Fruit fly (Drosophila melanogaster) whole organism, embryonic: ENCODE data around the gene CG3301.
A peak's percentile ranks its signal among the peaks of the same experiment; 100 is the strongest.

ENCODE experiments used
- Antp ChIP-seq: fragments of 200-800 bp; sonication (Bioruptor generic); optimal IDR thresholded peaks from 3 replicates; lab custom pipeline; 2016; ENCODE audit warnings: missing biosample characterization, missing genetic modification characterization
- B-H1 ChIP-seq: fragments of 200-800 bp; sonication (Bioruptor generic); IDR thresholded peaks from 3 replicates; pipeline ENCODE4 v1.3.6; 2022; ENCODE audit warnings: missing biosample characterization, missing genetic modification characterization
- BEAF-32 ChIP-seq: fragments of 200-800 bp; sonication (Bioruptor generic); optimal IDR thresholded peaks from 3 replicates; lab custom pipeline; 2017; ENCODE audit warnings: missing biosample characterization, missing genetic modification characterization, mild to moderate bottlenecking, moderate library complexity, missing genetic modification reagents
- CG10147 ChIP-seq: fragments of 200-800 bp; sonication (Bioruptor generic); optimal IDR thresholded peaks from 2 replicates; lab custom pipeline; 2019; ENCODE audit warnings: missing biosample characterization, mild to moderate bottlenecking, missing genetic modification characterization, moderate library complexity
- CG10431 ChIP-seq: fragments of 200-800 bp; sonication (Bioruptor generic); optimal IDR thresholded peaks from 3 replicates; lab custom pipeline; 2018; ENCODE audit warnings: missing biosample characterization, mild to moderate bottlenecking, missing genetic modification characterization
- CG11504 ChIP-seq: fragments of 200-800 bp; sonication (Bioruptor generic); optimal IDR thresholded peaks from 3 replicates; lab custom pipeline; 2019; ENCODE audit warnings: missing biosample characterization, mild to moderate bottlenecking, missing genetic modification characterization, moderate library complexity
- CG11695 ChIP-seq: fragments of 200-800 bp; sonication (Bioruptor generic); IDR thresholded peaks from 3 replicates; pipeline ENCODE4 v1.3.6; 2022; ENCODE audit warnings: missing biosample characterization, missing genetic modification characterization
- CG14014 ChIP-seq: fragments of 200-800 bp; sonication (Bioruptor generic); IDR thresholded peaks from 2 replicates; pipeline ENCODE4 v1.3.6; 2022; ENCODE audit warnings: missing biosample characterization, missing genetic modification characterization
- CG16813 ChIP-seq: fragments of 200-800 bp; sonication (Bioruptor generic); IDR thresholded peaks from 3 replicates; pipeline ENCODE4 v1.3.6; 2022; ENCODE audit warnings: missing biosample characterization, missing genetic modification characterization; ENCODE audit not compliant: partially characterized antibody
- CG16815 ChIP-seq: fragments of 200-800 bp; sonication (Bioruptor generic); optimal IDR thresholded peaks from 3 replicates; lab custom pipeline; 2017; ENCODE audit warnings: missing biosample characterization, mild to moderate bottlenecking, missing genetic modification characterization
- CG18619 ChIP-seq: fragments of 200-800 bp; sonication (Bioruptor generic); optimal IDR thresholded peaks from 3 replicates; lab custom pipeline; 2017; ENCODE audit warnings: missing biosample characterization, mild to moderate bottlenecking, missing genetic modification characterization
- CG30431 ChIP-seq: fragments of 200-800 bp; sonication (Bioruptor generic); optimal IDR thresholded peaks from 2 replicates; lab custom pipeline; 2017; ENCODE audit warnings: missing biosample characterization, missing genetic modification characterization
- CG31388 ChIP-seq: fragments of 200-800 bp; sonication (Bioruptor generic); optimal IDR thresholded peaks from 2 replicates; lab custom pipeline; 2016; ENCODE audit warnings: missing biosample characterization, missing genetic modification characterization
- CG32532 ChIP-seq: fragments of 200-800 bp; sonication (Bioruptor generic); IDR thresholded peaks from 2 replicates; pipeline ENCODE4 v1.3.6; 2022; ENCODE audit warnings: missing biosample characterization, missing genetic modification characterization
- CG3995 ChIP-seq: fragments of 200-800 bp; sonication (Bioruptor generic); optimal IDR thresholded peaks from 3 replicates; lab custom pipeline; 2016; ENCODE audit warnings: missing biosample characterization, missing genetic modification characterization
- CG6272 ChIP-seq: fragments of 200-800 bp; sonication (Bioruptor generic); IDR thresholded peaks from 2 replicates; pipeline ENCODE4 v1.3.6; 2022; ENCODE audit warnings: missing biosample characterization, missing genetic modification characterization
- CG9876 ChIP-seq: fragments of 200-800 bp; sonication (Bioruptor generic); optimal IDR thresholded peaks from 2 replicates; lab custom pipeline; 2016; ENCODE audit warnings: missing biosample characterization, missing genetic modification characterization
- CHES-1-like ChIP-seq: fragments of 200-800 bp; sonication (Bioruptor generic); optimal IDR thresholded peaks from 2 replicates; lab custom pipeline; 2016; ENCODE audit warnings: missing biosample characterization, missing genetic modification characterization
- Camta ChIP-seq: fragments of 200-800 bp; sonication (Bioruptor generic); optimal IDR thresholded peaks from 2 replicates; lab custom pipeline; 2016; ENCODE audit warnings: missing biosample characterization, missing genetic modification characterization
- Chrac-16 ChIP-seq: fragments of 200-800 bp; sonication (Bioruptor generic); optimal IDR thresholded peaks from 3 replicates; lab custom pipeline; 2016; ENCODE audit warnings: missing biosample characterization, missing genetic modification characterization
- D ChIP-seq, 2 experiments: fragments of 200-800 bp in 1 of 2; fragments of >200 bp in 1 of 2; sonication (Bioruptor generic) in 1 of 2; optimal IDR thresholded peaks; 2 replicates in 1 of 2; 3 replicates in 1 of 2; lab custom pipeline; 2017; ENCODE audit warnings: mild to moderate bottlenecking in 1 of 2, missing biosample characterization in 1 of 2, missing genetic modification characterization in 1 of 2, missing genetic modification reagents in 1 of 2
- Dref ChIP-seq: fragments of 200-800 bp; sonication (Bioruptor generic); IDR thresholded peaks from 2 replicates; pipeline ENCODE4 v1.3.6; 2022; ENCODE audit warnings: missing biosample characterization, missing genetic modification characterization
- Eip74EF ChIP-seq, 2 experiments: fragments of 200-800 bp in 1 of 2; fragments of >200 bp in 1 of 2; sonication (Bioruptor generic) in 1 of 2; optimal IDR thresholded peaks; 2 replicates each; lab custom pipeline; 2017 to 2019; ENCODE audit warnings: missing biosample characterization in 2 of 2, missing genetic modification characterization in 2 of 2, mild to moderate bottlenecking in 1 of 2, moderate library complexity in 1 of 2
- Ets65A ChIP-seq: fragments of 200-800 bp; sonication (Bioruptor generic); peaks from one replicate; lab custom pipeline; 2016; ENCODE audit warnings: missing biosample characterization, missing genetic modification characterization
- Fer1 ChIP-seq: fragments of 200-800 bp; sonication (Bioruptor generic); optimal IDR thresholded peaks from 2 replicates; lab custom pipeline; 2017; ENCODE audit warnings: missing biosample characterization, mild to moderate bottlenecking, missing genetic modification characterization
- Fer3 ChIP-seq: fragments of 200-800 bp; sonication (Bioruptor generic); optimal IDR thresholded peaks from 2 replicates; lab custom pipeline; 2018; ENCODE audit warnings: missing biosample characterization, mild to moderate bottlenecking, missing genetic modification characterization, moderate library complexity
- Hr78 ChIP-seq, 2 experiments: fragments of 200-800 bp in 1 of 2; fragments of >200 bp in 1 of 2; sonication (Bioruptor generic) in 1 of 2; optimal IDR thresholded peaks; 2 replicates each; lab custom pipeline; 2017 to 2019; ENCODE audit warnings: missing biosample characterization in 2 of 2, missing genetic modification characterization in 2 of 2, mild to moderate bottlenecking in 1 of 2, moderate library complexity in 1 of 2
- MBD-R2 ChIP-seq: fragments of 200-800 bp; sonication (Bioruptor generic); IDR thresholded peaks from 2 replicates; pipeline ENCODE4 v1.3.6; 2022; ENCODE audit warnings: missing biosample characterization, missing genetic modification characterization
- MESR4 ChIP-seq: fragments of 200-800 bp; sonication (Bioruptor generic); optimal IDR thresholded peaks from 2 replicates; lab custom pipeline; 2018; ENCODE audit warnings: missing biosample characterization, mild to moderate bottlenecking, missing genetic modification characterization, moderate library complexity
- Med ChIP-seq: fragments of 200-800 bp; sonication (Bioruptor generic); peaks from one replicate; lab custom pipeline; 2016; ENCODE audit warnings: missing biosample characterization, missing genetic modification characterization, mild to moderate bottlenecking, inconsistent platforms, moderate library complexity
- Taf1 ChIP-seq: fragments of 200-800 bp; sonication (Bioruptor generic); IDR thresholded peaks from 2 replicates; pipeline ENCODE4 v1.3.6; 2022; ENCODE audit warnings: missing biosample characterization, missing genetic modification characterization
- btn ChIP-seq: fragments of 200-800 bp; sonication (Bioruptor generic); optimal IDR thresholded peaks from 2 replicates; lab custom pipeline; 2016; ENCODE audit warnings: missing biosample characterization, missing genetic modification characterization
- ci ChIP-seq: fragments of 200-800 bp; sonication (Bioruptor generic); IDR thresholded peaks from 3 replicates; pipeline ENCODE4 v1.3.6; 2022; ENCODE audit warnings: missing biosample characterization, missing genetic modification characterization
- dati ChIP-seq: fragments of 200-800 bp; sonication (Bioruptor generic); IDR thresholded peaks from 2 replicates; pipeline ENCODE4 v1.3.6; 2022; ENCODE audit warnings: missing biosample characterization, missing genetic modification characterization
- dpn ChIP-seq, 2 experiments: fragments of 200-800 bp; sonication (Bioruptor generic); optimal IDR thresholded peaks; 3 replicates each; lab custom pipeline; 2016; ENCODE audit warnings: missing biosample characterization in 2 of 2, missing genetic modification characterization in 2 of 2
- ftz-f1 ChIP-seq: fragments of 200-800 bp; sonication (Bioruptor generic); optimal IDR thresholded peaks from 2 replicates; lab custom pipeline; 2016; ENCODE audit warnings: missing biosample characterization, missing genetic modification characterization
- hkb ChIP-seq, 2 experiments: fragments of 200-800 bp in 1 of 2; fragments of >200 bp in 1 of 2; sonication (Bioruptor generic) in 1 of 2; IDR thresholded peaks in 1 of 2; optimal IDR thresholded peaks in 1 of 2; 2 replicates each; pipeline versions ENCODE4 v1.3.6 to Lab custom; 2017 to 2022; ENCODE audit warnings: missing biosample characterization in 1 of 2, missing genetic modification characterization in 1 of 2
- kay ChIP-seq: fragments of 200-800 bp; sonication (Bioruptor generic); optimal IDR thresholded peaks from 2 replicates; lab custom pipeline; 2016; ENCODE audit warnings: missing biosample characterization, missing genetic modification characterization
- klu ChIP-seq: fragments of 200-800 bp; sonication (Bioruptor generic); IDR thresholded peaks from 2 replicates; pipeline ENCODE4 v1.3.6; 2022; ENCODE audit warnings: missing biosample characterization, missing genetic modification characterization
- knrl ChIP-seq: fragments of 200-800 bp; sonication (Bioruptor generic); IDR thresholded peaks from 3 replicates; pipeline ENCODE4 v1.3.6; 2022; ENCODE audit warnings: missing biosample characterization, missing genetic modification characterization; ENCODE audit not compliant: partially characterized antibody
- lmd ChIP-seq: fragments of 200-800 bp; sonication (Bioruptor generic); IDR thresholded peaks from 2 replicates; pipeline ENCODE4 v1.3.6; 2022; ENCODE audit warnings: missing biosample characterization, missing genetic modification characterization
- sens ChIP-seq: fragments of 200-800 bp; sonication (Bioruptor generic); peaks from one replicate; lab custom pipeline; 2016; ENCODE audit warnings: missing biosample characterization, missing genetic modification characterization
- sens-2 ChIP-seq: fragments of 200-800 bp; sonication (Bioruptor generic); IDR thresholded peaks from 2 replicates; pipeline ENCODE4 v1.3.6; 2022; ENCODE audit warnings: missing biosample characterization, missing genetic modification characterization
- sim ChIP-seq: fragments of 200-800 bp; sonication (Bioruptor generic); IDR thresholded peaks from 2 replicates; pipeline ENCODE4 v1.3.6; 2022; ENCODE audit warnings: missing biosample characterization, missing genetic modification characterization
- sug ChIP-seq: fragments of 200-800 bp; optimal IDR thresholded peaks from 2 replicates; lab custom pipeline; 2019; ENCODE audit warnings: missing biosample characterization, mild to moderate bottlenecking, missing genetic modification characterization, moderate library complexity
- tll ChIP-seq, 2 experiments: fragments of 200-800 bp in 1 of 2; fragments of >200 bp in 1 of 2; sonication (Bioruptor generic) in 1 of 2; optimal IDR thresholded peaks; 2 replicates each; lab custom pipeline; 2017 to 2019; ENCODE audit warnings: missing biosample characterization in 2 of 2, missing genetic modification characterization in 2 of 2, mild to moderate bottlenecking in 1 of 2, moderate library complexity in 1 of 2
- tna ChIP-seq: fragments of 200-800 bp; sonication (Bioruptor generic); IDR thresholded peaks from 2 replicates; pipeline ENCODE4 v1.3.6; 2022; ENCODE audit warnings: missing biosample characterization, missing genetic modification characterization; ENCODE audit not compliant: partially characterized antibody
- unpg ChIP-seq: fragments of 200-800 bp; sonication (Bioruptor generic); optimal IDR thresholded peaks from 3 replicates; lab custom pipeline; 2018; ENCODE audit warnings: missing biosample characterization, mild to moderate bottlenecking, missing genetic modification characterization, moderate library complexity
- zen2 ChIP-seq: fragments of 200-800 bp; sonication (Bioruptor generic); IDR thresholded peaks from 3 replicates; pipeline ENCODE4 v1.3.6; 2022; ENCODE audit warnings: missing biosample characterization, missing genetic modification characterization; ENCODE audit not compliant: partially characterized antibody

The CG3301 gene

DNA sequence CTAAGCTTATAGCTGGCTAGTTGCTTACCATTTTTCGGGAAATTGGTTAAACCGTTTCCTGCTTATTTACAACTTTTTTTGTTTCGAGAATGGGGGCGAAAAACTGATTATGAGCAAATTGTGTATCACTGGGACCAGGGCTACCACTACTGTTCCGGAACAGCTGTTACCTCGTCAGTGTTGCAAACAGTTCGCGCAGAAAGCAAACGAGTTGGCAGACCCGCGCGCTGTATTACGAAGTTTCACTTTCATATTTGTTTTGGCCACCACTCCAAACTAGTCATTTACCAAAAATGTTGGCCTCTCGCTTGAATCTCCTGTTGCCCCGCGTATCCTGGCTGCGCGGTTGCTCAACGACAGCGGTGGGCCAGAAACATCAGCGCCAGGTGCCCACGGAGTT is 6.1 kb downstream of the CG3301 start, which contains the start of the genes AP-2sigma and Idi (continued):
- peak; percentile 23 for TF ChIP-seq Fer3 (tag; lab: Kevin White, UChicago)
- peak; percentile 7 for TF ChIP-seq btn (GFP tag; lab: Kevin White, UChicago)
- no peak for TF ChIP-seq CG9876 (GFP tag; lab: Kevin White, UChicago)
- TF ChIP-seq dpn (GFP tag; optimal IDR thresholded peaks at IDR 0.05; lab: Kevin White, UChicago) = peak; percentile 29 to 39
- no peak for TF ChIP-seq Hr78 (GFP tag; optimal IDR thresholded peaks at IDR 0.05; lab: Kevin White, UChicago)
- peak; percentile 32; the same call in 1 of the 3 replicates for TF ChIP-seq CG16813
- TF ChIP-seq ci (GFP tag; lab: Robert Waterston, UW) = peak; percentile 61; the same call in 2 of the 3 replicates
- no peak for TF ChIP-seq CG31388 (GFP tag; lab: Kevin White, UChicago)
- no peak for TF ChIP-seq B-H1 (GFP tag; lab: Robert Waterston, UW)
- peak; percentile 26 for TF ChIP-seq sug (tag; lab: Kevin White, UChicago)
- TF ChIP-seq Ets65A = peak; percentile 90
- TF ChIP-seq klu (GFP tag; lab: Robert Waterston, UW) = no peak
- no peak for TF ChIP-seq CG32532 (GFP tag; lab: Robert Waterston, UW)
- peak; percentile 38 for TF ChIP-seq ftz-f1
- no peak for TF ChIP-seq dati
- no peak for TF ChIP-seq CG10147 (GFP tag; lab: Kevin White, UChicago)
- peak; percentile 41; the same call in 1 of the 2 replicates for TF ChIP-seq Dref (GFP tag; lab: Robert Waterston, UW)
- TF ChIP-seq MESR4 (GFP tag; lab: Kevin White, UChicago) = peak; percentile 83
- TF ChIP-seq Eip74EF (GFP tag; optimal IDR thresholded peaks at IDR 0.05; lab: Kevin White, UChicago) = no peak
- no peak for TF ChIP-seq CG30431 (GFP tag; lab: Kevin White, UChicago)
- TF ChIP-seq CG11695 (GFP tag; lab: Robert Waterston, UW) = no peak
- 0 out of 2 replicates have a peak, but pooled peaks have one; percentile 10 for TF ChIP-seq lmd (GFP tag; lab: Robert Waterston, UW)
- TF ChIP-seq kay (GFP tag; lab: Kevin White, UChicago) = no peak
- TF ChIP-seq CG16815 (GFP tag; lab: Kevin White, UChicago) = no peak
- TF ChIP-seq BEAF-32 = peak; percentile 46
- no peak; the same call in 2 of the 3 replicates for TF ChIP-seq knrl (GFP tag; lab: Robert Waterston, UW)
- no peak for TF ChIP-seq Chrac-16
- TF ChIP-seq Med (GFP tag; lab: Kevin White, UChicago) = peak; percentile 91
- TF ChIP-seq MBD-R2 (GFP tag; lab: Robert Waterston, UW) = peak; percentile 98
- no peak for TF ChIP-seq CG6272 (GFP tag; lab: Robert Waterston, UW)
- peak; percentile 76 for TF ChIP-seq CG3995
- TF ChIP-seq sens (GFP tag; lab: Kevin White, UChicago) = peak; percentile 36
- TF ChIP-seq Fer1 = peak; percentile 3
- peak; percentile 35 for TF ChIP-seq CG10431 (GFP tag; lab: Kevin White, UChicago)
- peak; percentile 63 for TF ChIP-seq CHES-1-like
- no peak for TF ChIP-seq sim
- TF ChIP-seq tna (GFP tag; lab: Robert Waterston, UW) = no peak
- no peak for TF ChIP-seq zen2 (GFP tag; lab: Robert Waterston, UW)
- no peak for TF ChIP-seq D (optimal IDR thresholded peaks at IDR 0.05; lab: Kevin White, UChicago)
- TF ChIP-seq D (GFP tag; optimal IDR thresholded peaks at IDR 0.05; lab: Kevin White, UChicago) = no peak
- no peak for TF ChIP-seq hkb (optimal IDR thresholded peaks at IDR 0.05; lab: Kevin White, UChicago)
- no peak for TF ChIP-seq hkb (GFP tag; IDR thresholded peaks at IDR 0.05; lab: Robert Waterston, UW)
- peak; percentile 23 for TF ChIP-seq unpg (GFP tag; lab: Kevin White, UChicago)
- TF ChIP-seq tll (GFP tag; optimal IDR thresholded peaks at IDR 0.05; lab: Kevin White, UChicago) = no peak
- TF ChIP-seq CG18619 (GFP tag; lab: Kevin White, UChicago) = no peak
- no peak for TF ChIP-seq CG11504
- TF ChIP-seq CG14014 (GFP tag; lab: Robert Waterston, UW) = 0 out of 2 replicates have a peak, but pooled peaks have one; percentile 24
- TF ChIP-seq Antp = peak; percentile 26
- TF ChIP-seq Taf1 (GFP tag; lab: Robert Waterston, UW) = no peak
- TF ChIP-seq sens-2 (GFP tag; lab: Robert Waterston, UW) = no peak
- peak; percentile 5 for TF ChIP-seq Camta
